Worm (Caenorhabditis elegans) whole organism, L4/young adult: ENCODE data around the gene nhr-137.

ENCODE experiments used
- dao-5 ChIP-seq: sonication (generic microtip); optimal IDR thresholded peaks from 2 replicates; lab custom pipeline; 2016; ENCODE audit warnings: missing genotype, missing genetic modification characterization, moderate library complexity, missing compliant biosample characterization
- him-1 ChIP-seq: sonication (generic microtip); optimal IDR thresholded peaks from 2 replicates; lab custom pipeline; 2016; ENCODE audit warnings: missing genotype, missing genetic modification reagents, missing genetic modification characterization, missing compliant biosample characterization

ce11 chrX:6669366-6669765, 555 bp upstream of the nhr-137 start:
- TF ChIP-seq him-1 (tag; lab: Kevin White, UChicago) (no peak), dao-5 (tag; lab: Kevin White, UChicago) (no peak)
